Fruit fly (Drosophila melanogaster) whole organism, embryonic: ENCODE results near the gene Vha55.
A peak's percentile ranks its signal among the peaks of the same experiment; 100 is the strongest.

Source experiments
- BEAF-32 ChIP-seq: fragments of 200-800 bp; sonication (Bioruptor generic); optimal IDR thresholded peaks from 3 replicates; lab custom pipeline; 2017; ENCODE audit warnings: missing biosample characterization, missing genetic modification characterization, mild to moderate bottlenecking, moderate library complexity, missing genetic modification reagents
- CG10321 ChIP-seq: fragments of 200-800 bp; sonication (Bioruptor generic); IDR thresholded peaks from 2 replicates; pipeline ENCODE4 v1.3.6; 2022; ENCODE audit warnings: missing biosample characterization, missing genetic modification characterization
- CG11093 ChIP-seq: fragments of 200-800 bp; sonication (Bioruptor generic); IDR thresholded peaks from 3 replicates; pipeline ENCODE4 v1.3.6; 2022; ENCODE audit warnings: missing biosample characterization, missing genetic modification characterization
- CG11504 ChIP-seq: fragments of 200-800 bp; sonication (Bioruptor generic); optimal IDR thresholded peaks from 3 replicates; lab custom pipeline; 2019; ENCODE audit warnings: missing biosample characterization, mild to moderate bottlenecking, missing genetic modification characterization, moderate library complexity
- CG12071 ChIP-seq: fragments of 200-800 bp; sonication (Bioruptor generic); optimal IDR thresholded peaks from 3 replicates; lab custom pipeline; 2018; ENCODE audit warnings: missing biosample characterization, mild to moderate bottlenecking, missing genetic modification characterization
- CG12155 ChIP-seq: fragments of 200-800 bp; sonication (Bioruptor generic); optimal IDR thresholded peaks from 3 replicates; lab custom pipeline; 2016; ENCODE audit warnings: missing biosample characterization, missing genetic modification characterization
- CG13287 ChIP-seq: fragments of 200-800 bp; sonication (Bioruptor generic); IDR thresholded peaks from 2 replicates; pipeline ENCODE4 v1.3.6; 2022; ENCODE audit warnings: missing biosample characterization, missing genetic modification characterization; ENCODE audit not compliant: partially characterized antibody
- CG14710 ChIP-seq: fragments of 200-800 bp; sonication (Bioruptor generic); optimal IDR thresholded peaks from 3 replicates; lab custom pipeline; 2019; ENCODE audit warnings: missing biosample characterization, mild to moderate bottlenecking, missing genetic modification characterization, moderate library complexity
- CG18619 ChIP-seq: fragments of 200-800 bp; sonication (Bioruptor generic); optimal IDR thresholded peaks from 3 replicates; lab custom pipeline; 2017; ENCODE audit warnings: missing biosample characterization, mild to moderate bottlenecking, missing genetic modification characterization
- CG2129 ChIP-seq: fragments of 200-800 bp; sonication (Bioruptor generic); IDR thresholded peaks from 2 replicates; pipeline ENCODE4 v1.3.6; 2022; ENCODE audit warnings: missing biosample characterization, missing genetic modification characterization; ENCODE audit not compliant: partially characterized antibody
- CG30020 ChIP-seq: fragments of 200-800 bp; optimal IDR thresholded peaks from 2 replicates; lab custom pipeline; 2019; ENCODE audit warnings: missing biosample characterization, mild to moderate bottlenecking, missing genetic modification characterization, moderate library complexity
- CG3163 ChIP-seq: fragments of 200-800 bp; sonication (Bioruptor generic); optimal IDR thresholded peaks from 3 replicates; lab custom pipeline; 2016; ENCODE audit warnings: missing biosample characterization, missing genetic modification characterization
- CG42726 ChIP-seq: fragments of 200-800 bp; sonication (Bioruptor generic); IDR thresholded peaks from 2 replicates; pipeline ENCODE4 v1.3.6; 2022; ENCODE audit warnings: missing biosample characterization, missing genetic modification characterization; ENCODE audit not compliant: partially characterized antibody
- CG6791 ChIP-seq: fragments of 200-800 bp; sonication (Bioruptor generic); IDR thresholded peaks from 3 replicates; pipeline ENCODE4 v1.3.6; 2022; ENCODE audit warnings: missing biosample characterization, missing genetic modification characterization; ENCODE audit not compliant: partially characterized antibody
- CG8290 ChIP-seq, 3 experiments: fragments of 200-800 bp; sonication (Bioruptor generic); optimal IDR thresholded peaks; 2 replicates each; lab custom pipeline; 2016 to 2019; ENCODE audit warnings: missing biosample characterization in 3 of 3, missing genetic modification characterization in 3 of 3, mild to moderate bottlenecking in 2 of 3, moderate library complexity in 1 of 3
- CG8944 ChIP-seq: fragments of 200-800 bp; sonication (Bioruptor generic); optimal IDR thresholded peaks from 3 replicates; lab custom pipeline; 2016; ENCODE audit warnings: missing biosample characterization, missing genetic modification characterization
- CG9876 ChIP-seq: fragments of 200-800 bp; sonication (Bioruptor generic); optimal IDR thresholded peaks from 2 replicates; lab custom pipeline; 2016; ENCODE audit warnings: missing biosample characterization, missing genetic modification characterization
- CrebB ChIP-seq: fragments of 200-800 bp; sonication (Bioruptor generic); optimal IDR thresholded peaks from 3 replicates; lab custom pipeline; 2018; ENCODE audit warnings: missing biosample characterization, mild to moderate bottlenecking, missing genetic modification characterization
- Deaf1 ChIP-seq: fragments of 200-800 bp; optimal IDR thresholded peaks from 3 replicates; lab custom pipeline; 2019; ENCODE audit warnings: missing biosample characterization, mild to moderate bottlenecking, missing genetic modification characterization, moderate library complexity
- Dfd ChIP-seq, 2 experiments: fragments of >200 bp; optimal IDR thresholded peaks; 2 replicates each; lab custom pipeline; 2017; ENCODE audit warnings: missing biosample characterization in 2 of 2, missing genetic modification characterization in 2 of 2
- Hr3 ChIP-seq: fragments of 200-800 bp; sonication (Bioruptor generic); optimal IDR thresholded peaks from 3 replicates; lab custom pipeline; 2016; ENCODE audit warnings: missing biosample characterization, missing genetic modification characterization
- Hr39 ChIP-seq: fragments of >200 bp; optimal IDR thresholded peaks from 2 replicates; lab custom pipeline; 2017
- Kr ChIP-seq: fragments of 200-800 bp; sonication (Bioruptor generic); optimal IDR thresholded peaks from 2 replicates; lab custom pipeline; 2017; ENCODE audit warnings: missing biosample characterization, mild to moderate bottlenecking, missing genetic modification characterization
- Lpt ChIP-seq: fragments of >200 bp; optimal IDR thresholded peaks from 2 replicates; lab custom pipeline; 2018; ENCODE audit warnings: missing biosample characterization, missing genetic modification characterization
- MBD-R2 ChIP-seq: fragments of 200-800 bp; sonication (Bioruptor generic); IDR thresholded peaks from 2 replicates; pipeline ENCODE4 v1.3.6; 2022; ENCODE audit warnings: missing biosample characterization, missing genetic modification characterization
- Max ChIP-seq: fragments of 200-800 bp; sonication (Bioruptor generic); optimal IDR thresholded peaks from 2 replicates; lab custom pipeline; 2016; ENCODE audit warnings: missing biosample characterization, mild to moderate bottlenecking, missing genetic modification characterization
- Opbp ChIP-seq: fragments of 200-800 bp; sonication (Bioruptor generic); IDR thresholded peaks from 3 replicates; pipeline ENCODE4 v1.3.6; 2022; ENCODE audit warnings: missing biosample characterization, missing genetic modification characterization; ENCODE audit not compliant: partially characterized antibody
- Six4 ChIP-seq: fragments of 200-800 bp; sonication (Bioruptor generic); optimal IDR thresholded peaks from 2 replicates; lab custom pipeline; 2016; ENCODE audit warnings: missing biosample characterization, missing genetic modification characterization
- Spps ChIP-seq: fragments of 200-800 bp; sonication (Bioruptor generic); optimal IDR thresholded peaks from 2 replicates; lab custom pipeline; 2018; ENCODE audit warnings: missing biosample characterization, mild to moderate bottlenecking, missing genetic modification characterization
- Vsx1 ChIP-seq: fragments of 200-800 bp; sonication (Bioruptor generic); optimal IDR thresholded peaks from 2 replicates; lab custom pipeline; 2017; ENCODE audit warnings: missing biosample characterization, mild to moderate bottlenecking, missing genetic modification characterization, missing genetic modification reagents
- ash1 ChIP-seq: fragments of 200-800 bp; sonication (Bioruptor generic); optimal IDR thresholded peaks from 2 replicates; lab custom pipeline; 2018; ENCODE audit warnings: missing biosample characterization, mild to moderate bottlenecking, missing genetic modification characterization
- bsh ChIP-seq, 2 experiments: fragments of 200-800 bp; sonication (Bioruptor generic); optimal IDR thresholded peaks; 2 replicates each; lab custom pipeline; 2017 to 2018; ENCODE audit warnings: mild to moderate bottlenecking in 2 of 2, missing biosample characterization in 2 of 2, missing genetic modification characterization in 2 of 2, moderate library complexity in 1 of 2
- dmrt99B ChIP-seq: fragments of 200-800 bp; sonication (Bioruptor generic); optimal IDR thresholded peaks from 2 replicates; lab custom pipeline; 2018; ENCODE audit warnings: missing biosample characterization, mild to moderate bottlenecking, missing genetic modification characterization, moderate library complexity
- exex ChIP-seq: fragments of 200-800 bp; sonication (Bioruptor generic); optimal IDR thresholded peaks from 4 replicates; lab custom pipeline; 2018; ENCODE audit warnings: missing biosample characterization, mild to moderate bottlenecking, missing genetic modification characterization, moderate library complexity
- fd96Cb ChIP-seq: fragments of 200-800 bp; sonication (Bioruptor generic); optimal IDR thresholded peaks from 2 replicates; lab custom pipeline; 2018; ENCODE audit warnings: missing biosample characterization, mild to moderate bottlenecking, missing genetic modification characterization, moderate library complexity
- gem ChIP-seq: fragments of 200-800 bp; sonication (Bioruptor generic); optimal IDR thresholded peaks from 2 replicates; lab custom pipeline; 2019; ENCODE audit warnings: missing biosample characterization, mild to moderate bottlenecking, missing genetic modification characterization, moderate library complexity
- gfzf ChIP-seq: fragments of 200-800 bp; sonication (Bioruptor generic); optimal IDR thresholded peaks from 2 replicates; lab custom pipeline; 2016; ENCODE audit warnings: missing biosample characterization, mild to moderate bottlenecking, missing genetic modification characterization, moderate library complexity
- h ChIP-seq: fragments of >200 bp; optimal IDR thresholded peaks from 2 replicates; lab custom pipeline; 2017
- hth ChIP-seq: fragments of >200 bp; optimal IDR thresholded peaks from 2 replicates; lab custom pipeline; 2017; ENCODE audit warnings: inconsistent platforms
- klu ChIP-seq: fragments of 200-800 bp; sonication (Bioruptor generic); IDR thresholded peaks from 2 replicates; pipeline ENCODE4 v1.3.6; 2022; ENCODE audit warnings: missing biosample characterization, missing genetic modification characterization
- pb ChIP-seq: fragments of 200-800 bp; sonication (Bioruptor generic); optimal IDR thresholded peaks from 3 replicates; lab custom pipeline; 2016; ENCODE audit warnings: missing biosample characterization, missing genetic modification characterization
- prd ChIP-seq, 3 experiments: fragments of >200 bp in 2 of 3; fragments of 200-800 bp in 1 of 3; sonication (Bioruptor generic) in 1 of 3; optimal IDR thresholded peaks in 2 of 3; IDR thresholded peaks in 1 of 3; 2 replicates in 2 of 3; 3 replicates in 1 of 3; pipeline versions ENCODE4 v1.3.6 to Lab custom; 2017 to 2022; ENCODE audit warnings: missing biosample characterization in 1 of 3, missing genetic modification characterization in 1 of 3
- pum ChIP-seq: fragments of 200-800 bp; sonication (Bioruptor generic); optimal IDR thresholded peaks from 2 replicates; lab custom pipeline; 2016; ENCODE audit warnings: missing biosample characterization, missing genetic modification characterization
- rib ChIP-seq: fragments of 200-800 bp; sonication (Bioruptor generic); IDR thresholded peaks from 2 replicates; pipeline ENCODE4 v1.3.6; 2022; ENCODE audit warnings: missing biosample characterization, missing genetic modification characterization
- scrt ChIP-seq: fragments of 200-800 bp; sonication (Bioruptor generic); optimal IDR thresholded peaks from 2 replicates; lab custom pipeline; 2018; ENCODE audit warnings: missing biosample characterization, mild to moderate bottlenecking, missing genetic modification characterization, moderate library complexity
- sens ChIP-seq: fragments of 200-800 bp; sonication (Bioruptor generic); peaks from one replicate; lab custom pipeline; 2016; ENCODE audit warnings: missing biosample characterization, missing genetic modification characterization
- sim ChIP-seq: fragments of 200-800 bp; sonication (Bioruptor generic); IDR thresholded peaks from 2 replicates; pipeline ENCODE4 v1.3.6; 2022; ENCODE audit warnings: missing biosample characterization, missing genetic modification characterization
- sisA ChIP-seq: fragments of 200-800 bp; sonication (Bioruptor generic); IDR thresholded peaks from 2 replicates; pipeline ENCODE4 v1.3.6; 2022; ENCODE audit warnings: missing biosample characterization, missing genetic modification characterization
- trem ChIP-seq: fragments of 200-800 bp; optimal IDR thresholded peaks from 3 replicates; lab custom pipeline; 2019; ENCODE audit warnings: missing biosample characterization, mild to moderate bottlenecking, missing genetic modification characterization, moderate library complexity
- twi ChIP-seq: fragments of 200-800 bp; optimal IDR thresholded peaks from 2 replicates; lab custom pipeline; 2019; ENCODE audit warnings: missing biosample characterization, mild to moderate bottlenecking, missing genetic modification characterization, moderate library complexity

Gene Vha55

dm6 chr3R:12637961-12638531 lies 10.4 kb upstream of the Vha55 start, which contains the start of gene CG11608 (continued):
- TF ChIP-seq CG30020 (tag; lab: Kevin White, UChicago) = no peak
- no peak for TF ChIP-seq klu (GFP tag; lab: Robert Waterston, UW)
- peak in 1 of 2 experiments; percentile 27 for TF ChIP-seq Dfd (GFP tag; optimal IDR thresholded peaks at IDR 0.05; lab: Kevin White, UChicago)
- no peak for TF ChIP-seq ash1 (GFP tag; lab: Kevin White, UChicago)
- TF ChIP-seq CG8944 = no peak
- TF ChIP-seq twi (tag; lab: Kevin White, UChicago) = no peak
- no peak for TF ChIP-seq h (lab: Kevin White, UChicago)
- TF ChIP-seq CG2129 (GFP tag; lab: Robert Waterston, UW) = no peak
- TF ChIP-seq bsh (GFP tag; optimal IDR thresholded peaks at IDR 0.05; lab: Kevin White, UChicago) = no peak
- no peak for TF ChIP-seq CG11093 (GFP tag; lab: Robert Waterston, UW)
- TF ChIP-seq Hr39 (lab: Kevin White, UChicago) = no peak
- TF ChIP-seq CG11504 (tag; lab: Kevin White, UChicago) = no peak
- no peak for TF ChIP-seq Deaf1 (tag; lab: Kevin White, UChicago)
- no peak for TF ChIP-seq Six4 (GFP tag; lab: Kevin White, UChicago)
- TF ChIP-seq CG18619 (GFP tag; lab: Kevin White, UChicago) = no peak
- no peak for TF ChIP-seq MBD-R2 (GFP tag; lab: Robert Waterston, UW)
- peak; percentile 71 for TF ChIP-seq CG6791 (GFP tag; lab: Robert Waterston, UW)
- TF ChIP-seq gfzf (GFP tag; lab: Kevin White, UChicago) = no peak
- no peak for TF ChIP-seq hth (lab: Kevin White, UChicago)
- TF ChIP-seq CG8290 (GFP tag; optimal IDR thresholded peaks at IDR 0.05; lab: Kevin White, UChicago) = peak; percentile 91
- TF ChIP-seq CG8290 (tag; optimal IDR thresholded peaks at IDR 0.05; lab: Kevin White, UChicago) = no peak
- TF ChIP-seq sens (GFP tag; lab: Kevin White, UChicago) = peak; percentile 45
- TF ChIP-seq rib (GFP tag; lab: Robert Waterston, UW) = no peak
- peak; percentile 2 for TF ChIP-seq trem
- TF ChIP-seq pum (GFP tag; lab: Kevin White, UChicago) = no peak
- 0 out of 2 replicates have a peak, but pooled peaks have one; percentile 34 for TF ChIP-seq CG42726
- TF ChIP-seq sim (GFP tag; lab: Robert Waterston, UW) = no peak
- no peak for TF ChIP-seq gem (tag; lab: Kevin White, UChicago)
- TF ChIP-seq fd96Cb (tag; lab: Kevin White, UChicago) = no peak
- no peak for TF ChIP-seq prd (optimal IDR thresholded peaks at IDR 0.05; lab: Kevin White, UChicago)
- no peak for TF ChIP-seq prd (GFP tag; IDR thresholded peaks at IDR 0.05; lab: Robert Waterston, UW)
- TF ChIP-seq CG14710 (tag; lab: Kevin White, UChicago) = peak; percentile 15
- TF ChIP-seq Max (GFP tag; lab: Kevin White, UChicago) = no peak
- no peak for TF ChIP-seq Spps (tag; lab: Kevin White, UChicago)
- no peak for TF ChIP-seq pb (GFP tag; lab: Kevin White, UChicago)
- no peak for TF ChIP-seq Lpt (GFP tag; lab: Kevin White, UChicago)
- TF ChIP-seq exex (tag; lab: Kevin White, UChicago) = no peak
- TF ChIP-seq CrebB (tag; lab: Kevin White, UChicago) = no peak
- no peak for TF ChIP-seq Hr3 (GFP tag; lab: Kevin White, UChicago)
- TF ChIP-seq CG12071 (GFP tag; lab: Kevin White, UChicago) = no peak
- TF ChIP-seq CG10321 = no peak
- no peak for TF ChIP-seq dmrt99B (tag; lab: Kevin White, UChicago)
- TF ChIP-seq CG9876 (GFP tag; lab: Kevin White, UChicago) = no peak
- 0 out of 2 replicates have a peak, but pooled peaks have one; percentile 12 for TF ChIP-seq CG13287 (GFP tag; lab: Robert Waterston, UW)
- no peak for TF ChIP-seq sisA (GFP tag; lab: Robert Waterston, UW)
- no peak for TF ChIP-seq BEAF-32 (GFP tag; lab: Kevin White, UChicago)
- no peak for TF ChIP-seq Vsx1 (GFP tag; lab: Kevin White, UChicago)
- no peak for TF ChIP-seq CG3163 (GFP tag; lab: Kevin White, UChicago)
- TF ChIP-seq Opbp (GFP tag; lab: Robert Waterston, UW) = peak; percentile 15; the same call in 1 of the 3 replicates
- TF ChIP-seq Kr (GFP tag; lab: Kevin White, UChicago) = no peak
- TF ChIP-seq scrt (GFP tag; lab: Kevin White, UChicago) = no peak
- TF ChIP-seq CG12155 (GFP tag; lab: Kevin White, UChicago) = no peak
